Fruit fly (Drosophila melanogaster): ENCODE results near the gene CG9396.

CG9396 gene

dm6 chr3R:9573812-9574587, 2.6 kb upstream of the CG9396 start, which contains the start of gene CG9399 (continued):
- no peak for TF ChIP-seq usp (GFP tag; optimal IDR thresholded peaks at IDR 0.05)
- TF ChIP-seq CG11696 (GFP tag; IDR thresholded peaks at IDR 0.05) = peak; percentile 92
- TF ChIP-seq hb (GFP tag; IDR thresholded peaks at IDR 0.05; ENCODE audit: partially characterized antibody) = no peak
- peak; percentile 79 for TF ChIP-seq her (GFP tag; optimal IDR thresholded peaks at IDR 0.05)
- peak; percentile 84 for TF ChIP-seq slou (GFP tag; optimal IDR thresholded peaks at IDR 0.05)
- TF ChIP-seq Elba2 (GFP tag; optimal IDR thresholded peaks at IDR 0.05) = peak; percentile 84
- TF ChIP-seq BtbVII (GFP tag; optimal IDR thresholded peaks at IDR 0.05) = peak; percentile 93
- TF ChIP-seq tup (GFP tag; optimal IDR thresholded peaks at IDR 0.05) = peak; percentile 96
- TF ChIP-seq CG3281 (GFP tag; optimal IDR thresholded peaks at IDR 0.05) = peak; percentile 91
- TF ChIP-seq CG4820 (GFP tag; optimal IDR thresholded peaks at IDR 0.05) = peak; percentile 96
- TF ChIP-seq chm (GFP tag; IDR thresholded peaks at IDR 0.05) = peak; percentile 98
- TF ChIP-seq nom (GFP tag; optimal IDR thresholded peaks at IDR 0.05) = peak; percentile 85
- peak; percentile 94 for TF ChIP-seq Usf (GFP tag; optimal IDR thresholded peaks at IDR 0.05)
- peak; percentile 98 for TF ChIP-seq H2.0 (GFP tag; IDR thresholded peaks at IDR 0.05)
- TF ChIP-seq bigmax (GFP tag; optimal IDR thresholded peaks at IDR 0.05) = peak; percentile 71
- TF ChIP-seq CG16863 (GFP tag; optimal IDR thresholded peaks at IDR 0.05) = peak; percentile 93
- TF ChIP-seq CG34422 (GFP tag; IDR thresholded peaks at IDR 0.05) = peak; percentile 98
- peak; percentile 86 for TF ChIP-seq CG6683 (GFP tag; optimal IDR thresholded peaks at IDR 0.05)
- TF ChIP-seq Aef1 (GFP tag; IDR thresholded peaks at IDR 0.05) = peak; percentile 98
- TF ChIP-seq aop (GFP tag; IDR thresholded peaks at IDR 0.05) = peak; percentile 96
- peak; percentile 91 for TF ChIP-seq Antp (GFP tag; optimal IDR thresholded peaks at IDR 0.05)
- TF ChIP-seq HHEX (GFP tag; optimal IDR thresholded peaks at IDR 0.05) = peak; percentile 95
- TF ChIP-seq Sox100B (GFP tag; optimal IDR thresholded peaks at IDR 0.05) = peak; percentile 95
- TF ChIP-seq oc (tag; optimal IDR thresholded peaks at IDR 0.05) = peak; percentile 97
- peak; percentile 94 for TF ChIP-seq CrebB (tag; optimal IDR thresholded peaks at IDR 0.05)
- peak; percentile 78 for TF ChIP-seq CG9876 (GFP tag; optimal IDR thresholded peaks at IDR 0.05)
- peak; percentile 99 for TF ChIP-seq Rfx (GFP tag; IDR thresholded peaks at IDR 0.05)
- TF ChIP-seq CG13123 (GFP tag; optimal IDR thresholded peaks at IDR 0.05) = peak; percentile 95
- TF ChIP-seq D (optimal IDR thresholded peaks at IDR 0.05) = no peak
- TF ChIP-seq D (GFP tag; optimal IDR thresholded peaks at IDR 0.05) = peak; percentile 95
- peak; percentile 94 for TF ChIP-seq Lim3 (GFP tag; IDR thresholded peaks at IDR 0.05)
- peak; percentile 87 for TF ChIP-seq CG17912 (GFP tag; optimal IDR thresholded peaks at IDR 0.05)
- TF ChIP-seq CG11085 (GFP tag; IDR thresholded peaks at IDR 0.05) = peak; percentile 95
- TF ChIP-seq CG31441 (GFP tag; IDR thresholded peaks at IDR 0.05) = peak; percentile 99
- TF ChIP-seq Dref (GFP tag; IDR thresholded peaks at IDR 0.05) = peak; percentile 43; the same call in 1 of the 2 replicates
- TF ChIP-seq CG9609 (GFP tag; optimal IDR thresholded peaks at IDR 0.05) = peak; percentile 94
- TF ChIP-seq CG2116 (GFP tag; optimal IDR thresholded peaks at IDR 0.05) = peak; percentile 91
- peak; percentile 79 for TF ChIP-seq kni (GFP tag; optimal IDR thresholded peaks at IDR 0.05)
- TF ChIP-seq ATbp (GFP tag; optimal IDR thresholded peaks at IDR 0.05) = peak; percentile 95
- TF ChIP-seq CG4404 (GFP tag; IDR thresholded peaks at IDR 0.05) = peak; percentile 97
- peak; percentile 84 for TF ChIP-seq ash1 (GFP tag; optimal IDR thresholded peaks at IDR 0.05)
- peak; percentile 92 for TF ChIP-seq cwo (GFP tag; optimal IDR thresholded peaks at IDR 0.05)
- peak; percentile 95 for TF ChIP-seq CG18476 (GFP tag; optimal IDR thresholded peaks at IDR 0.05)
- peak; percentile 98 for TF ChIP-seq gsb-n (tag; optimal IDR thresholded peaks at IDR 0.05)
- TF ChIP-seq sc (optimal IDR thresholded peaks at IDR 0.05) = no peak
- TF ChIP-seq sc (GFP tag; optimal IDR thresholded peaks at IDR 0.05) = peak; percentile 95
- peak; percentile 98 for TF ChIP-seq Gug (GFP tag; IDR thresholded peaks at IDR 0.05)
- TF ChIP-seq CG32532 (GFP tag; IDR thresholded peaks at IDR 0.05) = peak; percentile 96
- peak; percentile 94 for TF ChIP-seq corto (GFP tag; optimal IDR thresholded peaks at IDR 0.05)
- peak; percentile 97 for TF ChIP-seq dimm (GFP tag; IDR thresholded peaks at IDR 0.05)

All from whole organism, embryonic.